Fruit fly (Drosophila melanogaster): Measurements from ENCODE around the gene MED26.

- TF ChIP-seq CG8478 (optimal IDR thresholded peaks at IDR 0.05), result no peak
- TF ChIP-seq CTCF (optimal IDR thresholded peaks at IDR 0.05), result no peak
Observed at dm6 chr4:816500-816899, 27.7 kb upstream of the MED26 start.

All from S2 (cell line).